Worm (Caenorhabditis elegans) whole organism, L3 larva: ENCODE measurements around the gene rde-11.

Experiments
- R02D3.7 ChIP-seq: fragments of 150-350 bp; optimal IDR thresholded peaks from 2 replicates; lab custom pipeline; 2014; ENCODE audit warnings: missing biosample characterization, missing genetic modification characterization
- aly-2 ChIP-seq: fragments of 150-350 bp; optimal IDR thresholded peaks from 2 replicates; lab custom pipeline; 2014; ENCODE audit warnings: missing biosample characterization, missing genetic modification characterization
- ama-1 ChIP-seq: fragments of 150-350 bp; optimal IDR thresholded peaks from 2 replicates; lab custom pipeline; 2018
- ceh-28 ChIP-seq: fragments of 150-350 bp; optimal IDR thresholded peaks from 2 replicates; lab custom pipeline; 2014; ENCODE audit warnings: missing biosample characterization, missing genetic modification reagents, missing genetic modification characterization
- ceh-82 ChIP-seq: fragments of 150-350 bp; optimal IDR thresholded peaks from 2 replicates; lab custom pipeline; 2014; ENCODE audit warnings: missing biosample characterization, missing genetic modification characterization
- daf-12 ChIP-seq: fragments of 150-350 bp; optimal IDR thresholded peaks from 2 replicates; lab custom pipeline; 2014; ENCODE audit warnings: missing biosample characterization, missing genetic modification reagents, missing genetic modification characterization
- egl-27 ChIP-seq: sonication (generic microtip); optimal IDR thresholded peaks from 4 replicates; lab custom pipeline; 2017; ENCODE audit warnings: missing biosample characterization, missing genetic modification reagents, missing genetic modification characterization
- elt-1 ChIP-seq: fragments of 150-350 bp; optimal IDR thresholded peaks from 2 replicates; lab custom pipeline; 2014; ENCODE audit warnings: missing biosample characterization, missing genetic modification characterization
- elt-2 ChIP-seq: sonication (generic microtip); optimal IDR thresholded peaks from 2 replicates; lab custom pipeline; 2016; ENCODE audit warnings: missing genetic modification reagents, mild to moderate bottlenecking, missing genetic modification characterization, missing compliant biosample characterization
- elt-3 ChIP-seq, 3 experiments: fragments of 150-350 bp in 1 of 3; sonication (generic microtip) in 2 of 3; optimal IDR thresholded peaks; 2 replicates in 2 of 3; 4 replicates in 1 of 3; lab custom pipeline; 2014 to 2017; ENCODE audit warnings: missing biosample characterization in 3 of 3, missing genetic modification characterization in 3 of 3
- fkh-10 ChIP-seq: sonication (generic microtip); optimal IDR thresholded peaks from 2 replicates; lab custom pipeline; 2017; ENCODE audit warnings: missing biosample characterization, missing genetic modification reagents, missing genetic modification characterization
- hmg-11 ChIP-seq: sonication (generic microtip); optimal IDR thresholded peaks from 2 replicates; lab custom pipeline; 2016; ENCODE audit warnings: missing genetic modification characterization, missing compliant biosample characterization
- jun-1 ChIP-seq: fragments of 150-350 bp; optimal IDR thresholded peaks from 2 replicates; lab custom pipeline; 2014; ENCODE audit warnings: missing biosample characterization, missing genetic modification reagents, missing genetic modification characterization
- lin-15B ChIP-seq: fragments of 150-350 bp; optimal IDR thresholded peaks from 2 replicates; lab custom pipeline; 2014; ENCODE audit warnings: missing biosample characterization, missing genetic modification characterization
- lin-39 ChIP-seq: fragments of 150-350 bp; optimal IDR thresholded peaks from 2 replicates; lab custom pipeline; 2018; ENCODE audit warnings: missing biosample characterization, missing genetic modification reagents, missing genetic modification characterization
- lsy-12 ChIP-seq: sonication (generic microtip); optimal IDR thresholded peaks from 2 replicates; lab custom pipeline; 2016; ENCODE audit warnings: mild to moderate bottlenecking, missing genetic modification characterization, missing compliant biosample characterization
- mdl-1 ChIP-seq: fragments of 150-350 bp; optimal IDR thresholded peaks from 2 replicates; lab custom pipeline; 2014; ENCODE audit warnings: missing biosample characterization, missing genetic modification characterization
- nfya-1 ChIP-seq: sonication (generic microtip); optimal IDR thresholded peaks from 2 replicates; lab custom pipeline; 2017; ENCODE audit warnings: missing genetic modification characterization, mild to moderate bottlenecking, missing compliant biosample characterization, antibody characterized with exemption, moderate library complexity; ENCODE audit not compliant: insufficient read depth
- nhr-11 ChIP-seq: fragments of 150-350 bp; optimal IDR thresholded peaks from 2 replicates; lab custom pipeline; 2014; ENCODE audit warnings: missing biosample characterization, missing genetic modification characterization
- nhr-12 ChIP-seq: fragments of 150-350 bp; optimal IDR thresholded peaks from 2 replicates; lab custom pipeline; 2014; ENCODE audit warnings: missing biosample characterization, missing genetic modification characterization
- nhr-23 ChIP-seq: fragments of 150-350 bp; optimal IDR thresholded peaks from 2 replicates; lab custom pipeline; 2014; ENCODE audit warnings: missing biosample characterization, missing genetic modification reagents, missing genetic modification characterization
- nhr-237 ChIP-seq: fragments of 150-350 bp; optimal IDR thresholded peaks from 2 replicates; lab custom pipeline; 2014; ENCODE audit warnings: missing biosample characterization, missing genetic modification characterization
- nhr-25 ChIP-seq: sonication (generic microtip); optimal IDR thresholded peaks from 2 replicates; lab custom pipeline; 2017; ENCODE audit warnings: missing biosample characterization, missing genetic modification characterization
- nhr-43 ChIP-seq: sonication (generic microtip); optimal IDR thresholded peaks from 2 replicates; lab custom pipeline; 2016; ENCODE audit warnings: mild to moderate bottlenecking, missing genetic modification characterization, missing compliant biosample characterization; ENCODE audit not compliant: poor library complexity, severe bottlenecking
- nhr-67 ChIP-seq: fragments of 150-350 bp; optimal IDR thresholded peaks from 2 replicates; lab custom pipeline; 2014; ENCODE audit warnings: missing biosample characterization, missing genetic modification characterization
- pha-4 ChIP-seq: fragments of 150-350 bp; optimal IDR thresholded peaks from 2 replicates; lab custom pipeline; 2014; ENCODE audit warnings: missing biosample characterization, missing genetic modification reagents, missing genetic modification characterization
- sea-2 ChIP-seq: fragments of 150-350 bp; sonication (generic microtip); optimal IDR thresholded peaks from 4 replicates; lab custom pipeline; 2014; ENCODE audit warnings: missing biosample characterization, missing genetic modification reagents, missing genetic modification characterization
- skn-1 ChIP-seq: fragments of 150-350 bp; optimal IDR thresholded peaks from 2 replicates; lab custom pipeline; 2014; ENCODE audit warnings: missing biosample characterization, missing genetic modification characterization
- snpc-4 ChIP-seq: fragments of 150-350 bp; optimal IDR thresholded peaks from 2 replicates; lab custom pipeline; 2014; ENCODE audit warnings: missing biosample characterization, missing genetic modification characterization
- unc-39 ChIP-seq: sonication (generic microtip); optimal IDR thresholded peaks from 4 replicates; lab custom pipeline; 2017; ENCODE audit warnings: missing biosample characterization, missing genetic modification characterization
- unc-62 ChIP-seq: fragments of 150-350 bp; sonication (generic microtip); optimal IDR thresholded peaks from 4 replicates; lab custom pipeline; 2014; ENCODE audit warnings: missing biosample characterization, missing genetic modification reagents, missing genetic modification characterization
- ztf-11 ChIP-seq: fragments of 150-350 bp; optimal IDR thresholded peaks from 2 replicates; lab custom pipeline; 2014; ENCODE audit warnings: missing biosample characterization, missing genetic modification characterization
- ztf-4 ChIP-seq: fragments of 150-350 bp; optimal IDR thresholded peaks from 2 replicates; lab custom pipeline; 2014; ENCODE audit warnings: missing biosample characterization, missing genetic modification characterization

The rde-11 gene

ce11 chrIV:13080185-13080584 is 24.8 kb upstream of the rde-11 start:
- TF ChIP-seq nhr-11 (peak; percentile 34), jun-1 (no peak), ama-1 (peak; percentile 24), hmg-11 (tag; lab: Kevin White, UChicago) (no peak), nhr-43 (tag; lab: Kevin White, UChicago) (peak; percentile 57), elt-3 (tag; optimal IDR thresholded peaks at IDR 0.05; lab: Kevin White, UChicago) (peak in 1 of 3 experiments; percentile 12), nhr-23 (tag; lab: Kevin White, UChicago) (peak; percentile 63), aly-2 (no peak), nhr-25 (tag; lab: Kevin White, UChicago) (peak; percentile 30), nfya-1 (tag; lab: Kevin White, UChicago) (peak; percentile 18)
- TF ChIP-seq, all 47 proteins: peak for 7

DNA sequence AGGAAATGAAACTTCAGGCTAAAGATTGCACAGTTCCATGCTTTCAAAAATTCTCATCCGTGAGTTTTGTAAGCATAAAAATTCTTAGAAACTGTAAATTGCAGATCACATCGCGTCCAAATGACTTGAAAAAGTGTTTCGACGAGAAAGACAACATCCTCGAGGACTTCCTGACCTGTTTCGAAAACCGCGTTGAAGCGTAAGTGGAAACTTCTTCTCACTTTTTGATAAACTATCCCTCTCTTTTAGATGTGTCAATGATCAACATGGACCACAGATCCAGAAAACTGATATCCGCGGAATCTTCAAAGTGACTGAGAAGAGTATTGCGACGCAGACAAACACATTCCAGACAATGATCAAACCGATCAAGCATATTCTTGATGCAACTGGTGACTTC is 24.1 kb upstream of the rde-11 start:
- TF ChIP-seq nhr-25 (tag; lab: Kevin White, UChicago) (peak; percentile 7), sea-2 (no peak)

DNA sequence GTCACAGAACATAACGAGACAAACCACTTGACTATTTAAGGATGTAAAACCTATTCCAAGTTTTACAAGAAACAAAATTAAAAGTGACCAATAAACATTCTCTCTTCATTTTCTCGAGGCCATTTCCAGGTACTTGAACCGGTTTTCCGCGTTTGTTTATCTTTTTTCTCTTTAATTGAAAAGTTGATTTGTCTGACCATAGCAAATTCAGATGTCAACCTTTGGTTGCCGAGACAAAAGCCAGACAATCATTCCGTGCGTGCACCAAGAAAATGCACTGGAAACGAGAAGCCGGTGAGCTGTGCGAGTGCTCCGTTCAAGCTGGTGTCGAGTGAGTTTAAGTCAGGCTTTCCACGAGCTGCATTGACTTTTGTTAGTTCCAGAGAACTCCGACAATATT is 22.9 kb upstream of the rde-11 start:
- TF ChIP-seq nhr-23 (tag; lab: Kevin White, UChicago) (peak; percentile 6), ceh-28 (tag; lab: Kevin White, UChicago) (no peak), ama-1 (peak; percentile 61), nhr-12 (tag; lab: Kevin White, UChicago) (no peak), nhr-25 (tag; lab: Kevin White, UChicago) (peak; percentile 38)

ce11 chrIV:13082836-13083763 is 21.9 kb upstream of the rde-11 start:
- TF ChIP-seq skn-1: no peak
- peak; percentile 55 for TF ChIP-seq ztf-4 (tag; lab: Kevin White, UChicago)
- TF ChIP-seq ztf-11 (tag; lab: Kevin White, UChicago): no peak
- TF ChIP-seq lin-15B (tag; lab: Kevin White, UChicago): no peak
- no peak for TF ChIP-seq ceh-82 (tag; lab: Kevin White, UChicago)
- no peak for TF ChIP-seq nfya-1 (tag; lab: Kevin White, UChicago)
- TF ChIP-seq nhr-43 (tag; lab: Kevin White, UChicago): peak; percentile 82
- peak; percentile 86 for TF ChIP-seq ama-1
- TF ChIP-seq elt-2: no peak
- peak; percentile 24 for TF ChIP-seq pha-4 (tag; lab: Kevin White, UChicago)
- TF ChIP-seq elt-3 (tag; optimal IDR thresholded peaks at IDR 0.05; lab: Kevin White, UChicago): peak in 1 of 3 experiments; percentile 38
- no peak for TF ChIP-seq nhr-67 (tag; lab: Kevin White, UChicago)
- TF ChIP-seq nhr-25 (tag; lab: Kevin White, UChicago): peak; percentile 3
- TF ChIP-seq lsy-12 (tag; lab: Kevin White, UChicago): peak; percentile 45

DNA sequence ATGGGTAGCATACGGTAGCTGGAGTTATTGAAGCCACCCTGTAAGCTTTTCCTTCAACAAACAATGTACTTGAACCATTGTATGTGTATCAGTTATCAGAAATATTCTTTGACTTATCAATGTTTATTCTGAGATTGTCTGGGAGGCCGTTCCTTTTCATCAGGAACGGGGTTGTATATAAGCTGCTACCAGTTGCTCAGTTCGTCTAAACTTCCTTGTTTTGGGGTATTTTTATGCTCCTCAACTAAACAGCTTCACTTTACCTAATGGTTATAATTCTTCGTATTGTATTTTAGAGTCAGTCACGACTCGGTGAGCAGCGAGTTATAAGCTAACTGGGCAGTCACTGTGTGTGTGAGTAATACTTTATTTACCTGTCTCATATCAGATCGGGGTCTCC is 19.3 kb upstream of the rde-11 start:
- TF ChIP-seq pha-4 (tag; lab: Kevin White, UChicago): peak; percentile 17
- no peak for TF ChIP-seq daf-12 (tag; lab: Kevin White, UChicago)

- TF ChIP-seq egl-27 (no peak), lin-39 (tag; lab: Kevin White, UChicago) (no peak), elt-3 (tag; optimal IDR thresholded peaks at IDR 0.05; lab: Kevin White, UChicago) (no peak), nhr-25 (tag; lab: Kevin White, UChicago) (no peak), ztf-4 (tag; lab: Kevin White, UChicago) (no peak), elt-1 (no peak), nhr-11 (no peak), mdl-1 (no peak), nhr-237 (no peak), nhr-23 (tag; lab: Kevin White, UChicago) (no peak), skn-1 (no peak), daf-12 (tag; lab: Kevin White, UChicago) (no peak), R02D3.7 (tag; lab: Kevin White, UChicago) (no peak), nhr-67 (tag; lab: Kevin White, UChicago) (no peak), unc-39 (tag; lab: Kevin White, UChicago) (no peak), ceh-28 (tag; lab: Kevin White, UChicago) (no peak), unc-62 (no peak), fkh-10 (GFP tag; lab: Kevin White, UChicago) (no peak), snpc-4 (tag; lab: Kevin White, UChicago) (no peak)
Measured at ce11 chrIV:13086705-13087104, 18.3 kb upstream of the rde-11 start, which contains the start of gene spin-2. Gene spin-2 (plus strand): TSS chrIV:13087005.
